Fruit fly (Drosophila melanogaster) whole organism, adult: Measurements from ENCODE around the gene CG8042.

Experiments used
- CG11617 ChIP-seq: fragments of 200-800 bp; sonication (Bioruptor generic); optimal IDR thresholded peaks from 2 replicates; lab custom pipeline; 2017; ENCODE audit warnings: mild to moderate bottlenecking, missing biosample characterization, missing genetic modification reagents, missing genetic modification characterization
- CG12768 ChIP-seq: fragments of 200-800 bp; sonication (Bioruptor generic); optimal IDR thresholded peaks from 2 replicates; lab custom pipeline; 2017; ENCODE audit warnings: missing biosample characterization, missing genetic modification characterization, mild to moderate bottlenecking, moderate library complexity, missing genetic modification reagents
- CG14711 ChIP-seq: fragments of 200-800 bp; sonication (Bioruptor generic); optimal IDR thresholded peaks from 2 replicates; lab custom pipeline; 2018; ENCODE audit warnings: missing biosample characterization, mild to moderate bottlenecking, missing genetic modification characterization, moderate library complexity
- CG33017 ChIP-seq: fragments of 200-800 bp; sonication (Bioruptor generic); optimal IDR thresholded peaks from 2 replicates; lab custom pipeline; 2018; ENCODE audit warnings: missing biosample characterization, mild to moderate bottlenecking, missing genetic modification characterization, moderate library complexity
- CG5204 ChIP-seq: fragments of 200-800 bp; sonication (Bioruptor generic); optimal IDR thresholded peaks from 2 replicates; lab custom pipeline; 2016; ENCODE audit warnings: missing biosample characterization, missing genetic modification characterization
- CG7101 ChIP-seq: fragments of 200-800 bp; sonication (Bioruptor generic); optimal IDR thresholded peaks from 2 replicates; lab custom pipeline; 2018; ENCODE audit warnings: missing biosample characterization, mild to moderate bottlenecking, missing genetic modification characterization, moderate library complexity
- Hr96 ChIP-seq: fragments of 200-800 bp; sonication (Bioruptor generic); optimal IDR thresholded peaks from 2 replicates; lab custom pipeline; 2016; ENCODE audit warnings: missing biosample characterization, missing genetic modification characterization
- Mnt ChIP-seq: fragments of 200-800 bp; sonication (Bioruptor generic); optimal IDR thresholded peaks from 2 replicates; lab custom pipeline; 2016; ENCODE audit warnings: missing biosample characterization, mild to moderate bottlenecking, missing genetic modification characterization
- bab1 ChIP-seq: fragments of 200-800 bp; sonication (Bioruptor generic); optimal IDR thresholded peaks from 3 replicates; lab custom pipeline; 2019; ENCODE audit warnings: missing biosample characterization, mild to moderate bottlenecking, missing genetic modification characterization, moderate library complexity
- cnc ChIP-seq, 2 experiments: fragments of >200 bp; optimal IDR thresholded peaks; 2 replicates each; lab custom pipeline; 2017
- kay ChIP-seq: fragments of 200-800 bp; sonication (Bioruptor generic); peaks from one replicate; lab custom pipeline; 2016; ENCODE audit warnings: missing biosample characterization, missing genetic modification characterization, borderline replicate concordance
- ovo ChIP-seq: fragments of 200-800 bp; sonication (Bioruptor generic); optimal IDR thresholded peaks from 2 replicates; lab custom pipeline; 2016; ENCODE audit warnings: missing biosample characterization, missing genetic modification characterization
- tj ChIP-seq: fragments of 200-800 bp; sonication (Bioruptor generic); optimal IDR thresholded peaks from 3 replicates; lab custom pipeline; 2017; ENCODE audit warnings: missing biosample characterization, mild to moderate bottlenecking, missing genetic modification characterization, moderate library complexity

- TF ChIP-seq Hr96 (no peak), ovo (no peak), cnc (optimal IDR thresholded peaks at IDR 0.05; lab: Kevin White, UChicago) (no peak), CG11617 (no peak), CG14711 (tag; lab: Kevin White, UChicago) (no peak), tj (GFP tag; lab: Kevin White, UChicago) (no peak), bab1 (GFP tag; lab: Kevin White, UChicago) (no peak), CG33017 (tag; lab: Kevin White, UChicago) (no peak), CG7101 (tag; lab: Kevin White, UChicago) (no peak), CG5204 (GFP tag; lab: Kevin White, UChicago) (no peak), kay (no peak), CG12768 (GFP tag; lab: Kevin White, UChicago) (no peak), Mnt (peak; percentile 35)
These were observed 26.9 kb downstream of the CG8042 start, which contains the start of gene exex for dm6 chr3L:7947880-7948286.
